Fruit fly (Drosophila melanogaster): ENCODE measurements around the gene SmB.

The SmB gene

DNA sequence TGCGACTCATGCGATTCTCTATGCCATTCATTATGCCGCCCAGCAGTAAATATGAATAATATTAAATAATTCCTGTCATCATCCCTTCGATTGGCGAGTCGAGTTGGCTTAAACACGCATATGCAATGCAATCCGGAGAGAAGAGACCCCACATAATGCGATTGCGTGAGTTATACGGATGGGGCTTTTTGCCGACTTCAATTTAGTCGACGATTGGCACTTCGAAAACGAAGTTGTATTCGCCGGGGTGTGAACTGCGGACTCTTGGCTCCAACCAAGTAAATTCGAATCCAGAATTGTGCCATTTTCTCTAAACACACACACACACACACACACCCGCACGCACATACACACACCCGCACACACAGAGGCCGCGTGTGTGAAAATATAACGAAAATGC is 50.2 kb downstream of the SmB start (continued):
- TF ChIP-seq CG12942 (GFP tag; optimal IDR thresholded peaks at IDR 0.05) (no peak), ranshi (GFP tag; IDR thresholded peaks at IDR 0.05) (no peak)
